Fruit fly (Drosophila melanogaster) whole organism, wandering third instar larva: Measurements from ENCODE around the gene Cdc42.

Experiments used
- Abd-B ChIP-seq: fragments of >200 bp; optimal IDR thresholded peaks from 2 replicates; lab custom pipeline; 2017; ENCODE audit warnings: missing biosample characterization, missing genetic modification characterization
- CG32264 ChIP-seq: fragments of 200-800 bp; sonication (Bioruptor generic); optimal IDR thresholded peaks from 2 replicates; lab custom pipeline; 2016; ENCODE audit warnings: missing biosample characterization, missing genetic modification characterization
- CG9705 ChIP-seq: fragments of 200-800 bp; sonication (Bioruptor generic); optimal IDR thresholded peaks from 2 replicates; lab custom pipeline; 2018; ENCODE audit warnings: missing biosample characterization, mild to moderate bottlenecking, missing genetic modification characterization
- Dfd ChIP-seq: fragments of >200 bp; optimal IDR thresholded peaks from 2 replicates; lab custom pipeline; 2017; ENCODE audit warnings: missing biosample characterization, missing genetic modification characterization
- Dif ChIP-seq: fragments of 200-275, 200-300 bp; sonication (Bioruptor generic); optimal IDR thresholded peaks from 2 replicates; lab custom pipeline; 2018; ENCODE audit warnings: missing biosample characterization, missing genetic modification characterization; ENCODE audit not compliant: partially characterized antibody
- GATAd ChIP-seq: sonication (Bioruptor generic); optimal IDR thresholded peaks from 2 replicates; lab custom pipeline; 2016; ENCODE audit warnings: missing biosample characterization, missing genetic modification characterization
- HLH106 ChIP-seq: fragments of 200-800 bp; optimal IDR thresholded peaks from 3 replicates; lab custom pipeline; 2019; ENCODE audit warnings: missing biosample characterization, mild to moderate bottlenecking, missing genetic modification characterization, moderate library complexity
- Hnf4 ChIP-seq: fragments of 200-800 bp; sonication (Bioruptor generic); optimal IDR thresholded peaks from 2 replicates; lab custom pipeline; 2016; ENCODE audit warnings: missing biosample characterization, mild to moderate bottlenecking, missing genetic modification characterization
- Hr78 ChIP-seq: fragments of >200 bp; optimal IDR thresholded peaks from 2 replicates; lab custom pipeline; 2017; ENCODE audit warnings: missing biosample characterization, missing genetic modification characterization
- Hr83 ChIP-seq: fragments of 200-300 bp; sonication (Bioruptor generic); optimal IDR thresholded peaks from 2 replicates; lab custom pipeline; 2016; ENCODE audit warnings: missing biosample characterization, mild to moderate bottlenecking, missing genetic modification characterization, moderate library complexity; ENCODE audit not compliant: poor library complexity, severe bottlenecking
- Jra ChIP-seq: sonication (Bioruptor generic); optimal IDR thresholded peaks from 2 replicates; lab custom pipeline; 2016; ENCODE audit warnings: missing biosample characterization, missing genetic modification characterization
- Mio ChIP-seq: sonication (Bioruptor generic); optimal IDR thresholded peaks from 2 replicates; lab custom pipeline; 2016; ENCODE audit warnings: missing biosample characterization, missing genetic modification characterization
- Myc ChIP-seq: fragments of >200 bp; optimal IDR thresholded peaks from 2 replicates; lab custom pipeline; 2017
- N ChIP-seq: fragments of >200 bp; optimal IDR thresholded peaks from 2 replicates; lab custom pipeline; 2018; ENCODE audit warnings: missing biosample characterization, missing external identifiers, missing genetic modification characterization
- OdsH ChIP-seq: fragments of 200-800 bp; sonication (Bioruptor generic); optimal IDR thresholded peaks from 2 replicates; lab custom pipeline; 2016; ENCODE audit warnings: missing biosample characterization, mild to moderate bottlenecking, missing genetic modification characterization
- Rel ChIP-seq, 2 experiments: fragments of 200-800 bp; sonication (Bioruptor generic) in 1 of 2; optimal IDR thresholded peaks; 2 replicates in 1 of 2; 3 replicates in 1 of 2; lab custom pipeline; 2016 to 2019; ENCODE audit warnings: mild to moderate bottlenecking in 2 of 2, missing biosample characterization in 2 of 2, missing genetic modification characterization in 2 of 2, moderate library complexity in 1 of 2
- Sp1 ChIP-seq: fragments of 200-800 bp; sonication (Bioruptor generic); optimal IDR thresholded peaks from 3 replicates; lab custom pipeline; 2019; ENCODE audit warnings: missing biosample characterization, mild to moderate bottlenecking, missing genetic modification characterization, moderate library complexity
- Vsx2 ChIP-seq: fragments of 200-300, 225-300 bp; sonication (Bioruptor generic); optimal IDR thresholded peaks from 2 replicates; lab custom pipeline; 2018; ENCODE audit warnings: missing biosample characterization, missing genetic modification characterization; ENCODE audit not compliant: partially characterized antibody
- br ChIP-seq: fragments of 200-800 bp; sonication (Bioruptor generic); optimal IDR thresholded peaks from 2 replicates; lab custom pipeline; 2016; ENCODE audit warnings: missing biosample characterization, missing genetic modification characterization
- brk ChIP-seq: fragments of 200-800 bp; sonication (Bioruptor generic); optimal IDR thresholded peaks from 2 replicates; lab custom pipeline; 2016; ENCODE audit warnings: missing biosample characterization, mild to moderate bottlenecking, missing genetic modification characterization
- dl ChIP-seq, 2 experiments: fragments of 175-275, 200-275 bp in 1 of 2; fragments of 200-275 bp in 1 of 2; sonication (Bioruptor generic); optimal IDR thresholded peaks; lab custom pipeline; 2018; ENCODE audit warnings: mild to moderate bottlenecking in 2 of 2, missing biosample characterization in 2 of 2, missing genetic modification characterization in 2 of 2, moderate library complexity in 2 of 2; ENCODE audit not compliant: partially characterized antibody in 2 of 2, insufficient read depth in 1 of 2
- dmrt93B ChIP-seq: fragments of 200-800 bp; sonication (Bioruptor generic); optimal IDR thresholded peaks from 2 replicates; lab custom pipeline; 2018; ENCODE audit warnings: missing biosample characterization, mild to moderate bottlenecking, missing genetic modification characterization
- dsf ChIP-seq: sonication (Bioruptor generic); optimal IDR thresholded peaks from 2 replicates; lab custom pipeline; 2016; ENCODE audit warnings: missing biosample characterization, missing genetic modification characterization, borderline replicate concordance
- ey ChIP-seq: fragments of 200-800 bp; sonication (Bioruptor generic); optimal IDR thresholded peaks from 2 replicates; lab custom pipeline; 2016; ENCODE audit warnings: missing biosample characterization, missing genetic modification characterization
- foxo ChIP-seq, 2 experiments: fragments of 200-800 bp; sonication (Bioruptor generic); optimal IDR thresholded peaks; 2 replicates in 1 of 2; 3 replicates in 1 of 2; lab custom pipeline; 2016 to 2017; ENCODE audit warnings: missing biosample characterization in 2 of 2, missing genetic modification characterization in 2 of 2
- fru ChIP-seq: fragments of 200-800 bp; sonication (Bioruptor generic); optimal IDR thresholded peaks from 3 replicates; lab custom pipeline; 2016; ENCODE audit warnings: missing biosample characterization, mild to moderate bottlenecking, missing genetic modification characterization
- h ChIP-seq: fragments of 200-800 bp; sonication (Bioruptor generic); optimal IDR thresholded peaks from 3 replicates; lab custom pipeline; 2016; ENCODE audit warnings: missing biosample characterization, mild to moderate bottlenecking, missing genetic modification characterization
- jim ChIP-seq: fragments of 175-275, 200-325 bp; sonication (Bioruptor generic); optimal IDR thresholded peaks from 2 replicates; lab custom pipeline; 2016; ENCODE audit warnings: missing biosample characterization, mild to moderate bottlenecking, missing genetic modification characterization
- lola ChIP-seq: fragments of >200 bp; optimal IDR thresholded peaks from 2 replicates; lab custom pipeline; 2017; ENCODE audit warnings: missing biosample characterization, missing genetic modification characterization
- pan ChIP-seq: fragments of >200 bp; optimal IDR thresholded peaks from 2 replicates; lab custom pipeline; 2017
- psq ChIP-seq: fragments of 200-800 bp; sonication (Bioruptor generic); optimal IDR thresholded peaks from 3 replicates; lab custom pipeline; 2017; ENCODE audit warnings: missing biosample characterization, mild to moderate bottlenecking, missing genetic modification characterization, moderate library complexity
- rgr ChIP-seq: fragments of 200-800 bp; sonication (Bioruptor generic); optimal IDR thresholded peaks from 3 replicates; lab custom pipeline; 2016; ENCODE audit warnings: missing biosample characterization, mild to moderate bottlenecking, missing genetic modification characterization
- sage ChIP-seq: fragments of 200-800 bp; sonication (Bioruptor generic); optimal IDR thresholded peaks from 2 replicates; lab custom pipeline; 2016; ENCODE audit warnings: missing biosample characterization, mild to moderate bottlenecking, missing genetic modification characterization
- sv ChIP-seq: fragments of 200-800 bp; sonication (Bioruptor generic); optimal IDR thresholded peaks from 3 replicates; lab custom pipeline; 2016; ENCODE audit warnings: missing biosample characterization, missing genetic modification characterization
- tai ChIP-seq: sonication (Bioruptor generic); optimal IDR thresholded peaks from 2 replicates; lab custom pipeline; 2016; ENCODE audit warnings: missing biosample characterization, missing genetic modification characterization
- usp ChIP-seq: fragments of >200 bp; optimal IDR thresholded peaks from 2 replicates; lab custom pipeline; 2017; ENCODE audit warnings: missing biosample characterization, missing genetic modification characterization
- woc ChIP-seq: sonication (Bioruptor generic); optimal IDR thresholded peaks from 2 replicates; lab custom pipeline; 2016; ENCODE audit warnings: missing biosample characterization, mild to moderate bottlenecking, missing genetic modification characterization

Cdc42 gene

DNA sequence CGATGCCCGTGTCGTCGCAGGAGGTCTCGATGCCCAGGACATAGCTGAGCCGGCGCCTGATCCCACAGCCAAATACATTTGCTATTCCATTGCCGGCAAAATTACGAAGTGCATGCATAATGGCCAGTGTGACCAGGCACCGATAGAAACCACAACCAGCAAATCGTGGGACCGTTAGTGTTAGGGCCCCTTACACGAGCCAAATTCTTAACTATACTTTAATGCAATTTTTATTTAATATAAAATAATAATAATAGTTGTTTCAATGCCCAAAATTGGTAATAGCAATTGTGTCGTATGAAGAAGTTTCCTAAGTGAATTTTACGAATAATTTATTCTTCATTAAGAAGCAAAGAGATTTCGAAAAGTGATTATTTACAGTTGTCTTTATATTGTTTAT lies 4.7 kb downstream of the Cdc42 start, which contains the start of gene Tcs4:
Tcs4 (minus strand) TSS at position 145 of the 400 bp plus-strand sequence.
- TF ChIP-seq pan (no peak), Rel (GFP tag; optimal IDR thresholded peaks at IDR 0.05; lab: Kevin White, UChicago) (no peak), Rel (tag; optimal IDR thresholded peaks at IDR 0.05; lab: Kevin White, UChicago) (no peak), CG9705 (GFP tag; lab: Kevin White, UChicago) (no peak), Hr78 (GFP tag; lab: Kevin White, UChicago) (no peak), Hnf4 (GFP tag; lab: Kevin White, UChicago) (no peak), Abd-B (GFP tag; lab: Kevin White, UChicago) (no peak), Jra (GFP tag; lab: Kevin White, UChicago) (no peak), N (GFP tag; lab: Kevin White, UChicago) (no peak), usp (GFP tag; lab: Kevin White, UChicago) (no peak), CG32264 (GFP tag; lab: Kevin White, UChicago) (no peak), brk (GFP tag; lab: Kevin White, UChicago) (no peak), tai (GFP tag; lab: Kevin White, UChicago) (no peak), sage (GFP tag; lab: Kevin White, UChicago) (no peak), Myc (no peak), OdsH (GFP tag; lab: Kevin White, UChicago) (no peak), ey (GFP tag; lab: Kevin White, UChicago) (no peak), psq (GFP tag; lab: Kevin White, UChicago) (no peak), foxo (GFP tag; optimal IDR thresholded peaks at IDR 0.05; lab: Kevin White, UChicago) (no peak), Dfd (GFP tag; lab: Kevin White, UChicago) (no peak), dsf (GFP tag; lab: Kevin White, UChicago) (no peak), sv (GFP tag; lab: Kevin White, UChicago) (no peak), h (GFP tag; lab: Kevin White, UChicago) (no peak), jim (GFP tag; lab: Kevin White, UChicago) (no peak), dl (GFP tag; optimal IDR thresholded peaks at IDR 0.05; lab: Kevin White, UChicago; ENCODE audit: insufficient read depth in 1 of 2, partially characterized antibody in 2 of 2) (peak in 1 of 2 experiments; percentile 4), br (GFP tag; lab: Kevin White, UChicago) (no peak), Hr83 (no peak), lola (GFP tag; lab: Kevin White, UChicago) (no peak), dmrt93B (GFP tag; lab: Kevin White, UChicago) (no peak), Dif (GFP tag; lab: Kevin White, UChicago) (peak; percentile 97), GATAd (GFP tag; lab: Kevin White, UChicago) (no peak), woc (GFP tag; lab: Kevin White, UChicago) (no peak), Sp1 (GFP tag; lab: Kevin White, UChicago) (peak; percentile 0), Mio (no peak), HLH106 (tag; lab: Kevin White, UChicago) (peak; percentile 29), Vsx2 (GFP tag; lab: Kevin White, UChicago) (no peak), fru (GFP tag; lab: Kevin White, UChicago) (no peak), rgr (GFP tag; lab: Kevin White, UChicago) (peak; percentile 18)

dm6 chrX:19704083-19704482 lies 7.2 kb downstream of the Cdc42 start, which contains the start of the genes CG14230 and CG14232:
CG14230 (plus strand) TSS chrX:19704176.
CG14232 (minus strand) TSS chrX:19704259.
- TF ChIP-seq dmrt93B (GFP tag; lab: Kevin White, UChicago), result no peak
- peak; percentile 23 for TF ChIP-seq rgr (GFP tag; lab: Kevin White, UChicago)
- TF ChIP-seq sv (GFP tag; lab: Kevin White, UChicago), result no peak
- TF ChIP-seq Sp1 (GFP tag; lab: Kevin White, UChicago), result peak; percentile 5
- TF ChIP-seq Rel (GFP tag; optimal IDR thresholded peaks at IDR 0.05; lab: Kevin White, UChicago), result no peak
- peak; percentile 81 for TF ChIP-seq Rel (tag; optimal IDR thresholded peaks at IDR 0.05; lab: Kevin White, UChicago)
- peak; percentile 52 for TF ChIP-seq fru (GFP tag; lab: Kevin White, UChicago)
- TF ChIP-seq Myc, result peak; percentile 35
